Fruit fly (Drosophila melanogaster) whole organism, embryonic: ENCODE measurements around the gene mRpS33.

ENCODE experiments used
- Adf1 ChIP-seq: fragments of 200-800 bp; sonication (Bioruptor generic); IDR thresholded peaks from 2 replicates; pipeline ENCODE4 v1.3.6; 2022; ENCODE audit warnings: missing biosample characterization, missing genetic modification characterization
- Blimp-1 ChIP-seq: fragments of 200-800 bp; sonication (Bioruptor generic); optimal IDR thresholded peaks from 3 replicates; lab custom pipeline; 2018; ENCODE audit warnings: missing biosample characterization, missing genetic modification characterization, mild to moderate bottlenecking, moderate library complexity, missing genetic modification reagents
- CG10209 ChIP-seq: fragments of 200-800 bp; sonication (Bioruptor generic); optimal IDR thresholded peaks from 3 replicates; lab custom pipeline; 2017; ENCODE audit warnings: missing biosample characterization, mild to moderate bottlenecking, missing genetic modification characterization, missing genetic modification reagents
- CG10543 ChIP-seq: fragments of 200-800 bp; sonication (Bioruptor generic); optimal IDR thresholded peaks from 3 replicates; lab custom pipeline; 2017; ENCODE audit warnings: missing biosample characterization, mild to moderate bottlenecking, missing genetic modification characterization, moderate library complexity
- CG10959 ChIP-seq: fragments of 200-800 bp; sonication (Bioruptor generic); IDR thresholded peaks from 2 replicates; pipeline ENCODE4 v1.3.6; 2022; ENCODE audit warnings: missing biosample characterization, missing genetic modification characterization
- CG11695 ChIP-seq: fragments of 200-800 bp; sonication (Bioruptor generic); IDR thresholded peaks from 3 replicates; pipeline ENCODE4 v1.3.6; 2022; ENCODE audit warnings: missing biosample characterization, missing genetic modification characterization
- CG12219 ChIP-seq: fragments of 200-800 bp; sonication (Bioruptor generic); optimal IDR thresholded peaks from 3 replicates; lab custom pipeline; 2018; ENCODE audit warnings: missing biosample characterization, mild to moderate bottlenecking, missing genetic modification characterization
- CG12744 ChIP-seq: fragments of 200-800 bp; sonication (Bioruptor generic); optimal IDR thresholded peaks from 2 replicates; lab custom pipeline; 2016; ENCODE audit warnings: missing biosample characterization, missing genetic modification characterization
- CG14014 ChIP-seq: fragments of 200-800 bp; sonication (Bioruptor generic); IDR thresholded peaks from 2 replicates; pipeline ENCODE4 v1.3.6; 2022; ENCODE audit warnings: missing biosample characterization, missing genetic modification characterization
- CG17359 ChIP-seq: fragments of 200-800 bp; sonication (Bioruptor generic); optimal IDR thresholded peaks from 3 replicates; lab custom pipeline; 2018; ENCODE audit warnings: missing biosample characterization, mild to moderate bottlenecking, missing genetic modification characterization, moderate library complexity
- CG1832 ChIP-seq: fragments of 200-800 bp; sonication (Bioruptor generic); optimal IDR thresholded peaks from 2 replicates; lab custom pipeline; 2017; ENCODE audit warnings: missing biosample characterization, mild to moderate bottlenecking, missing genetic modification characterization, inconsistent platforms
- CG2678 ChIP-seq: fragments of 200-800 bp; sonication (Bioruptor generic); optimal IDR thresholded peaks from 3 replicates; lab custom pipeline; 2019; ENCODE audit warnings: missing biosample characterization, mild to moderate bottlenecking, missing genetic modification characterization, moderate library complexity
- CG2889 ChIP-seq: fragments of 200-800 bp; sonication (Bioruptor generic); IDR thresholded peaks from 3 replicates; pipeline ENCODE4 v1.3.6; 2022; ENCODE audit warnings: missing biosample characterization, missing genetic modification characterization
- CG31441 ChIP-seq: fragments of 200-800 bp; sonication (Bioruptor generic); IDR thresholded peaks from 2 replicates; pipeline ENCODE4 v1.3.6; 2022; ENCODE audit warnings: missing biosample characterization, missing genetic modification characterization
- CG42726 ChIP-seq: fragments of 200-800 bp; sonication (Bioruptor generic); IDR thresholded peaks from 2 replicates; pipeline ENCODE4 v1.3.6; 2022; ENCODE audit warnings: missing biosample characterization, missing genetic modification characterization; ENCODE audit not compliant: partially characterized antibody
- CG7372 ChIP-seq: fragments of 200-800 bp; sonication (Bioruptor generic); IDR thresholded peaks from 2 replicates; pipeline ENCODE4 v1.3.6; 2022; ENCODE audit warnings: missing biosample characterization, missing genetic modification characterization
- CG7786 ChIP-seq: fragments of 200-800 bp; sonication (Bioruptor generic); optimal IDR thresholded peaks from 2 replicates; lab custom pipeline; 2016; ENCODE audit warnings: missing biosample characterization, missing genetic modification characterization
- CG7839 ChIP-seq: fragments of 200-800 bp; sonication (Bioruptor generic); optimal IDR thresholded peaks from 3 replicates; lab custom pipeline; 2018; ENCODE audit warnings: missing biosample characterization, mild to moderate bottlenecking, missing genetic modification characterization, moderate library complexity
- CG8359 ChIP-seq: fragments of 200-800 bp; sonication (Bioruptor generic); optimal IDR thresholded peaks from 2 replicates; lab custom pipeline; 2017; ENCODE audit warnings: missing biosample characterization, mild to moderate bottlenecking, missing genetic modification characterization, borderline replicate concordance
- CG8388 ChIP-seq: fragments of 200-800 bp; sonication (Bioruptor generic); optimal IDR thresholded peaks from 2 replicates; lab custom pipeline; 2019; ENCODE audit warnings: missing biosample characterization, mild to moderate bottlenecking, missing genetic modification characterization, moderate library complexity
- CG9609 ChIP-seq: fragments of 200-800 bp; sonication (Bioruptor generic); optimal IDR thresholded peaks from 3 replicates; lab custom pipeline; 2016; ENCODE audit warnings: missing biosample characterization, missing genetic modification characterization
- D19A ChIP-seq: fragments of 200-800 bp; optimal IDR thresholded peaks from 3 replicates; lab custom pipeline; 2019; ENCODE audit warnings: missing biosample characterization, mild to moderate bottlenecking, missing genetic modification characterization, moderate library complexity
- Doc3 ChIP-seq: fragments of 200-800 bp; sonication (Bioruptor generic); IDR thresholded peaks from 3 replicates; pipeline ENCODE4 v1.3.6; 2022; ENCODE audit warnings: missing biosample characterization, missing genetic modification characterization; ENCODE audit not compliant: partially characterized antibody
- ERR ChIP-seq: fragments of 200-800 bp; sonication (Bioruptor generic); optimal IDR thresholded peaks from 2 replicates; lab custom pipeline; 2016; ENCODE audit warnings: missing biosample characterization, missing genetic modification characterization
- Elba2 ChIP-seq: fragments of 200-800 bp; sonication (Bioruptor generic); optimal IDR thresholded peaks from 3 replicates; lab custom pipeline; 2016; ENCODE audit warnings: missing biosample characterization, missing genetic modification characterization
- H2.0 ChIP-seq: fragments of 200-800 bp; sonication (Bioruptor generic); IDR thresholded peaks from 2 replicates; pipeline ENCODE4 v1.3.6; 2022; ENCODE audit warnings: missing biosample characterization, missing genetic modification characterization
- NC2β ChIP-seq: fragments of 200-800 bp; sonication (Bioruptor generic); optimal IDR thresholded peaks from 2 replicates; lab custom pipeline; 2016; ENCODE audit warnings: missing biosample characterization, missing genetic modification characterization
- Oli ChIP-seq: fragments of 200-800 bp; sonication (Bioruptor generic); optimal IDR thresholded peaks from 2 replicates; lab custom pipeline; 2018; ENCODE audit warnings: missing biosample characterization, mild to moderate bottlenecking, missing genetic modification characterization, moderate library complexity
- Rfx ChIP-seq: fragments of 200-800 bp; sonication (Bioruptor generic); IDR thresholded peaks from 2 replicates; pipeline ENCODE4 v1.3.6; 2022; ENCODE audit warnings: missing biosample characterization, missing genetic modification characterization
- Sox102F ChIP-seq: fragments of 200-800 bp; sonication (Bioruptor generic); optimal IDR thresholded peaks from 2 replicates; lab custom pipeline; 2018; ENCODE audit warnings: missing biosample characterization, mild to moderate bottlenecking, missing genetic modification characterization, moderate library complexity
- Sry-β ChIP-seq: fragments of 200-800 bp; sonication (Bioruptor generic); optimal IDR thresholded peaks from 2 replicates; lab custom pipeline; 2018; ENCODE audit warnings: missing biosample characterization, mild to moderate bottlenecking, missing genetic modification characterization, moderate library complexity
- Ssrp ChIP-seq: fragments of 200-800 bp; sonication (Bioruptor generic); optimal IDR thresholded peaks from 2 replicates; lab custom pipeline; 2018; ENCODE audit warnings: missing biosample characterization, mild to moderate bottlenecking, missing genetic modification characterization, moderate library complexity
- YL-1 ChIP-seq: fragments of 200-800 bp; sonication (Bioruptor generic); optimal IDR thresholded peaks from 3 replicates; lab custom pipeline; 2017; ENCODE audit warnings: missing biosample characterization, mild to moderate bottlenecking, missing genetic modification characterization
- aop ChIP-seq: fragments of 200-800 bp; sonication (Bioruptor generic); IDR thresholded peaks from 2 replicates; pipeline ENCODE4 v1.3.6; 2022; ENCODE audit warnings: missing biosample characterization, missing genetic modification characterization
- az2 ChIP-seq: fragments of 200-800 bp; sonication (Bioruptor generic); optimal IDR thresholded peaks from 3 replicates; lab custom pipeline; 2016; ENCODE audit warnings: missing biosample characterization, missing genetic modification characterization
- bab2 ChIP-seq: fragments of 200-800 bp; sonication (Bioruptor generic); optimal IDR thresholded peaks from 2 replicates; lab custom pipeline; 2016; ENCODE audit warnings: missing biosample characterization, missing genetic modification characterization
- cas ChIP-seq: fragments of 200-800 bp; sonication (Bioruptor generic); IDR thresholded peaks from 2 replicates; pipeline ENCODE4 v1.3.6; 2022; ENCODE audit warnings: missing biosample characterization, missing genetic modification characterization
- chif ChIP-seq, 2 experiments: fragments of 200-800 bp; sonication (Bioruptor generic); optimal IDR thresholded peaks; 3 replicates each; lab custom pipeline; 2016; ENCODE audit warnings: missing biosample characterization in 2 of 2, missing genetic modification characterization in 2 of 2
- chinmo ChIP-seq: fragments of 200-800 bp; sonication (Bioruptor generic); IDR thresholded peaks from 4 replicates; pipeline ENCODE4 v1.3.6; 2022; ENCODE audit warnings: missing biosample characterization, missing genetic modification characterization; ENCODE audit not compliant: partially characterized antibody
- dati ChIP-seq: fragments of 200-800 bp; sonication (Bioruptor generic); IDR thresholded peaks from 2 replicates; pipeline ENCODE4 v1.3.6; 2022; ENCODE audit warnings: missing biosample characterization, missing genetic modification characterization
- disco-r ChIP-seq: fragments of 200-800 bp; sonication (Bioruptor generic); optimal IDR thresholded peaks from 2 replicates; lab custom pipeline; 2016; ENCODE audit warnings: missing biosample characterization, missing genetic modification characterization
- gce ChIP-seq: fragments of 200-800 bp; sonication (Bioruptor generic); IDR thresholded peaks from 3 replicates; pipeline ENCODE4 v1.3.6; 2022; ENCODE audit warnings: missing biosample characterization, missing genetic modification characterization
- h ChIP-seq: fragments of >200 bp; optimal IDR thresholded peaks from 2 replicates; lab custom pipeline; 2017
- her ChIP-seq: fragments of 200-800 bp; sonication (Bioruptor generic); optimal IDR thresholded peaks from 2 replicates; lab custom pipeline; 2016; ENCODE audit warnings: missing biosample characterization, missing genetic modification characterization
- knrl ChIP-seq: fragments of 200-800 bp; sonication (Bioruptor generic); IDR thresholded peaks from 3 replicates; pipeline ENCODE4 v1.3.6; 2022; ENCODE audit warnings: missing biosample characterization, missing genetic modification characterization; ENCODE audit not compliant: partially characterized antibody
- lbe ChIP-seq: fragments of 200-800 bp; sonication (Bioruptor generic); optimal IDR thresholded peaks from 2 replicates; lab custom pipeline; 2016; ENCODE audit warnings: missing biosample characterization, mild to moderate bottlenecking, missing genetic modification characterization
- otp ChIP-seq: fragments of 200-800 bp; sonication (Bioruptor generic); IDR thresholded peaks from 3 replicates; pipeline ENCODE4, ENCODE4 v1.3.6; 2022; ENCODE audit warnings: missing biosample characterization, missing genetic modification characterization
- prd ChIP-seq, 3 experiments: fragments of >200 bp in 2 of 3; fragments of 200-800 bp in 1 of 3; sonication (Bioruptor generic) in 1 of 3; optimal IDR thresholded peaks in 2 of 3; IDR thresholded peaks in 1 of 3; 2 replicates in 2 of 3; 3 replicates in 1 of 3; pipeline versions ENCODE4 v1.3.6 to Lab custom; 2017 to 2022; ENCODE audit warnings: missing biosample characterization in 1 of 3, missing genetic modification characterization in 1 of 3
- sna ChIP-seq: fragments of 200-800 bp; sonication (Bioruptor generic); IDR thresholded peaks from 2 replicates; pipeline ENCODE4 v1.3.6; 2022; ENCODE audit warnings: missing biosample characterization, missing genetic modification characterization; ENCODE audit not compliant: partially characterized antibody
- tin ChIP-seq: fragments of 200-800 bp; sonication (Bioruptor generic); optimal IDR thresholded peaks from 3 replicates; lab custom pipeline; 2016; ENCODE audit warnings: missing biosample characterization, missing genetic modification characterization
- unc-4 ChIP-seq: fragments of 200-800 bp; sonication (Bioruptor generic); IDR thresholded peaks from 2 replicates; pipeline ENCODE4 v1.3.6; 2022; ENCODE audit warnings: missing biosample characterization, missing genetic modification characterization; ENCODE audit not compliant: partially characterized antibody

The mRpS33 gene

dm6 chr3R:16455875-16456274 is 19.5 kb upstream of the mRpS33 start, which contains the start of gene CG14883 (continued):
- TF ChIP-seq CG11695 (GFP tag; lab: Robert Waterston, UW), result no peak
- TF ChIP-seq bab2, result no peak
- peak; percentile 26 for TF ChIP-seq YL-1
- 0 out of 3 replicates have a peak, but pooled peaks have one; percentile 39 for TF ChIP-seq Doc3 (GFP tag; lab: Robert Waterston, UW)
- TF ChIP-seq lbe, result no peak
- no peak for TF ChIP-seq CG8359 (GFP tag; lab: Kevin White, UChicago)
- TF ChIP-seq CG42726, result no peak
- TF ChIP-seq CG2678 (tag; lab: Kevin White, UChicago), result no peak
- TF ChIP-seq gce (GFP tag; lab: Robert Waterston, UW), result no peak
- no peak for TF ChIP-seq D19A (tag; lab: Kevin White, UChicago)
- TF ChIP-seq CG10543 (GFP tag; lab: Kevin White, UChicago), result no peak
- TF ChIP-seq disco-r (GFP tag; lab: Kevin White, UChicago), result no peak
- no peak for TF ChIP-seq dati (GFP tag; lab: Robert Waterston, UW)
- TF ChIP-seq CG2889 (GFP tag; lab: Robert Waterston, UW), result no peak
- TF ChIP-seq CG12219 (GFP tag; lab: Kevin White, UChicago), result no peak
- no peak for TF ChIP-seq Sry-β (GFP tag; lab: Kevin White, UChicago)
- no peak for TF ChIP-seq CG7372 (GFP tag; lab: Robert Waterston, UW)
- TF ChIP-seq NC2β, result no peak
- TF ChIP-seq prd (optimal IDR thresholded peaks at IDR 0.05; lab: Kevin White, UChicago), result no peak
- no peak for TF ChIP-seq prd (GFP tag; IDR thresholded peaks at IDR 0.05; lab: Robert Waterston, UW)
- no peak for TF ChIP-seq cas (GFP tag; lab: Robert Waterston, UW)
- TF ChIP-seq Oli, result no peak
- TF ChIP-seq az2, result no peak
- no peak for TF ChIP-seq chif (GFP tag; optimal IDR thresholded peaks at IDR 0.05; lab: Kevin White, UChicago)
- peak; percentile 52; the same call in 1 of the 2 replicates for TF ChIP-seq unc-4 (GFP tag; lab: Robert Waterston, UW)
- TF ChIP-seq ERR (GFP tag; lab: Kevin White, UChicago), result no peak
- TF ChIP-seq her, result no peak
- no peak for TF ChIP-seq CG1832 (GFP tag; lab: Kevin White, UChicago)
- TF ChIP-seq Elba2, result no peak
- no peak for TF ChIP-seq CG7839
- TF ChIP-seq CG9609 (GFP tag; lab: Kevin White, UChicago), result no peak
- TF ChIP-seq aop (GFP tag; lab: Robert Waterston, UW), result no peak
- TF ChIP-seq Rfx (GFP tag; lab: Robert Waterston, UW), result no peak
- TF ChIP-seq knrl, result 0 out of 3 replicates have a peak, but pooled peaks have one; percentile 17
- TF ChIP-seq chinmo (GFP tag; lab: Robert Waterston, UW), result 0 out of 4 replicates have a peak, but pooled peaks have one; percentile 14
- TF ChIP-seq CG17359 (tag; lab: Kevin White, UChicago), result no peak
- TF ChIP-seq Adf1 (GFP tag; lab: Robert Waterston, UW), result no peak
- TF ChIP-seq Ssrp (tag; lab: Kevin White, UChicago), result no peak
- TF ChIP-seq H2.0 (GFP tag; lab: Robert Waterston, UW), result no peak
- TF ChIP-seq tin, result no peak
- no peak for TF ChIP-seq CG7786 (GFP tag; lab: Kevin White, UChicago)
- TF ChIP-seq CG8388, result no peak
- no peak for TF ChIP-seq CG31441 (GFP tag; lab: Robert Waterston, UW)
- no peak for TF ChIP-seq Sox102F (GFP tag; lab: Kevin White, UChicago)
- TF ChIP-seq otp (GFP tag; lab: Robert Waterston, UW), result no peak
- TF ChIP-seq CG10209 (GFP tag; lab: Kevin White, UChicago), result no peak
- no peak for TF ChIP-seq CG10959
- peak; percentile 55; the same call in 1 of the 2 replicates for TF ChIP-seq sna (GFP tag; lab: Robert Waterston, UW)
- TF ChIP-seq CG12744, result no peak
- peak; percentile 98 for TF ChIP-seq Blimp-1
- TF ChIP-seq h (lab: Kevin White, UChicago), result no peak
- TF ChIP-seq CG14014 (GFP tag; lab: Robert Waterston, UW), result no peak
